Fruit fly (Drosophila melanogaster) whole organism, embryonic: ENCODE measurements around the gene CG1628.
A peak's percentile ranks its signal among the peaks of the same experiment; 100 is the strongest.

ENCODE experiments used
- ATbp ChIP-seq: fragments of 200-800 bp; sonication (Bioruptor generic); optimal IDR thresholded peaks from 2 replicates; lab custom pipeline; 2017; ENCODE audit warnings: missing biosample characterization, mild to moderate bottlenecking, missing genetic modification characterization, missing genetic modification reagents
- Antp ChIP-seq: fragments of 200-800 bp; sonication (Bioruptor generic); optimal IDR thresholded peaks from 3 replicates; lab custom pipeline; 2016; ENCODE audit warnings: missing biosample characterization, missing genetic modification characterization
- BEAF-32 ChIP-seq: fragments of 200-800 bp; sonication (Bioruptor generic); optimal IDR thresholded peaks from 3 replicates; lab custom pipeline; 2017; ENCODE audit warnings: missing biosample characterization, missing genetic modification characterization, mild to moderate bottlenecking, moderate library complexity, missing genetic modification reagents
- CG10462 ChIP-seq: fragments of 200-800 bp; sonication (Bioruptor generic); optimal IDR thresholded peaks from 2 replicates; lab custom pipeline; 2016; ENCODE audit warnings: missing biosample characterization, missing genetic modification characterization
- CG11093 ChIP-seq: fragments of 200-800 bp; sonication (Bioruptor generic); IDR thresholded peaks from 3 replicates; pipeline ENCODE4 v1.3.6; 2022; ENCODE audit warnings: missing biosample characterization, missing genetic modification characterization
- CG11560 ChIP-seq: fragments of 200-800 bp; sonication (Bioruptor generic); IDR thresholded peaks from 3 replicates; pipeline ENCODE4 v1.3.6; 2022; ENCODE audit warnings: missing biosample characterization, missing genetic modification characterization
- CG12236 ChIP-seq: fragments of 200-800 bp; sonication (Bioruptor generic); optimal IDR thresholded peaks from 2 replicates; lab custom pipeline; 2016; ENCODE audit warnings: missing biosample characterization, missing genetic modification characterization
- CG17385 ChIP-seq: fragments of 200-800 bp; sonication (Bioruptor generic); optimal IDR thresholded peaks from 3 replicates; lab custom pipeline; 2018; ENCODE audit warnings: missing biosample characterization, mild to moderate bottlenecking, missing genetic modification characterization
- CG1832 ChIP-seq: fragments of 200-800 bp; sonication (Bioruptor generic); optimal IDR thresholded peaks from 2 replicates; lab custom pipeline; 2017; ENCODE audit warnings: missing biosample characterization, mild to moderate bottlenecking, missing genetic modification characterization, inconsistent platforms
- CG2116 ChIP-seq: fragments of 200-800 bp; sonication (Bioruptor generic); optimal IDR thresholded peaks from 3 replicates; lab custom pipeline; 2018; ENCODE audit warnings: missing biosample characterization, mild to moderate bottlenecking, missing genetic modification characterization
- CG2712 ChIP-seq: fragments of 200-800 bp; optimal IDR thresholded peaks from 3 replicates; lab custom pipeline; 2019; ENCODE audit warnings: missing biosample characterization, mild to moderate bottlenecking, missing genetic modification characterization, moderate library complexity
- CG2875 ChIP-seq: fragments of 200-800 bp; sonication (Bioruptor generic); optimal IDR thresholded peaks from 2 replicates; lab custom pipeline; 2017; ENCODE audit warnings: missing biosample characterization, mild to moderate bottlenecking, missing genetic modification characterization, missing genetic modification reagents
- CG30020 ChIP-seq: fragments of 200-800 bp; optimal IDR thresholded peaks from 2 replicates; lab custom pipeline; 2019; ENCODE audit warnings: missing biosample characterization, mild to moderate bottlenecking, missing genetic modification characterization, moderate library complexity
- CG3281 ChIP-seq: fragments of 200-800 bp; sonication (Bioruptor generic); optimal IDR thresholded peaks from 3 replicates; lab custom pipeline; 2017; ENCODE audit warnings: missing biosample characterization, mild to moderate bottlenecking, missing genetic modification characterization
- CG33213 ChIP-seq: fragments of 200-800 bp; sonication (Bioruptor generic); optimal IDR thresholded peaks from 3 replicates; lab custom pipeline; 2016; ENCODE audit warnings: missing biosample characterization, missing genetic modification characterization
- CG34376 ChIP-seq: fragments of 200-800 bp; sonication (Bioruptor generic); optimal IDR thresholded peaks from 2 replicates; lab custom pipeline; 2018; ENCODE audit warnings: missing biosample characterization, mild to moderate bottlenecking, missing genetic modification characterization
- CG3847 ChIP-seq: fragments of 200-800 bp; sonication (Bioruptor generic); IDR thresholded peaks from 2 replicates; pipeline ENCODE4 v1.3.6; 2022; ENCODE audit warnings: missing biosample characterization, missing genetic modification characterization
- CG4404 ChIP-seq: fragments of 200-800 bp; sonication (Bioruptor generic); IDR thresholded peaks from 2 replicates; pipeline ENCODE4 v1.3.6; 2022; ENCODE audit warnings: missing biosample characterization, missing genetic modification characterization
- CG4820 ChIP-seq: fragments of 200-800 bp; sonication (Bioruptor generic); optimal IDR thresholded peaks from 3 replicates; lab custom pipeline; 2016; ENCODE audit warnings: missing biosample characterization, missing genetic modification characterization
- CG5953 ChIP-seq: fragments of 200-800 bp; sonication (Bioruptor generic); IDR thresholded peaks from 2 replicates; pipeline ENCODE4 v1.3.6; 2022; ENCODE audit warnings: missing biosample characterization, missing genetic modification characterization
- D ChIP-seq, 2 experiments: fragments of 200-800 bp in 1 of 2; fragments of >200 bp in 1 of 2; sonication (Bioruptor generic) in 1 of 2; optimal IDR thresholded peaks; 2 replicates in 1 of 2; 3 replicates in 1 of 2; lab custom pipeline; 2017; ENCODE audit warnings: mild to moderate bottlenecking in 1 of 2, missing biosample characterization in 1 of 2, missing genetic modification characterization in 1 of 2, missing genetic modification reagents in 1 of 2
- Deaf1 ChIP-seq: fragments of 200-800 bp; optimal IDR thresholded peaks from 3 replicates; lab custom pipeline; 2019; ENCODE audit warnings: missing biosample characterization, mild to moderate bottlenecking, missing genetic modification characterization, moderate library complexity
- Dek ChIP-seq: fragments of 200-800 bp; sonication (Bioruptor generic); optimal IDR thresholded peaks from 3 replicates; lab custom pipeline; 2019; ENCODE audit warnings: missing biosample characterization, mild to moderate bottlenecking, missing genetic modification characterization, moderate library complexity
- Eip74EF ChIP-seq, 2 experiments: fragments of 200-800 bp in 1 of 2; fragments of >200 bp in 1 of 2; sonication (Bioruptor generic) in 1 of 2; optimal IDR thresholded peaks; 2 replicates each; lab custom pipeline; 2017 to 2019; ENCODE audit warnings: missing biosample characterization in 2 of 2, missing genetic modification characterization in 2 of 2, mild to moderate bottlenecking in 1 of 2, moderate library complexity in 1 of 2
- Elba2 ChIP-seq: fragments of 200-800 bp; sonication (Bioruptor generic); optimal IDR thresholded peaks from 3 replicates; lab custom pipeline; 2016; ENCODE audit warnings: missing biosample characterization, missing genetic modification characterization
- Gsc ChIP-seq: fragments of 200-800 bp; sonication (Bioruptor generic); IDR thresholded peaks from 2 replicates; pipeline ENCODE4 v1.3.6; 2022; ENCODE audit warnings: missing biosample characterization, missing genetic modification characterization
- HHEX ChIP-seq: fragments of 200-800 bp; sonication (Bioruptor generic); optimal IDR thresholded peaks from 3 replicates; lab custom pipeline; 2017; ENCODE audit warnings: missing biosample characterization, mild to moderate bottlenecking, missing genetic modification characterization, missing genetic modification reagents
- Hsf ChIP-seq: fragments of 200-800 bp; sonication (Bioruptor generic); optimal IDR thresholded peaks from 3 replicates; lab custom pipeline; 2016; ENCODE audit warnings: missing biosample characterization, missing genetic modification characterization
- Lhr ChIP-seq: fragments of 200-800 bp; sonication (Bioruptor generic); optimal IDR thresholded peaks from 3 replicates; lab custom pipeline; 2017; ENCODE audit warnings: mild to moderate bottlenecking, missing biosample characterization, missing genetic modification reagents, missing genetic modification characterization
- Max ChIP-seq: fragments of 200-800 bp; sonication (Bioruptor generic); optimal IDR thresholded peaks from 2 replicates; lab custom pipeline; 2016; ENCODE audit warnings: missing biosample characterization, mild to moderate bottlenecking, missing genetic modification characterization
- Meics ChIP-seq: fragments of 200-800 bp; sonication (Bioruptor generic); optimal IDR thresholded peaks from 2 replicates; lab custom pipeline; 2017; ENCODE audit warnings: missing biosample characterization, mild to moderate bottlenecking, missing genetic modification characterization
- Mes4 ChIP-seq: fragments of 200-800 bp; sonication (Bioruptor generic); optimal IDR thresholded peaks from 2 replicates; lab custom pipeline; 2016; ENCODE audit warnings: missing biosample characterization, missing genetic modification characterization
- Nf-YC ChIP-seq: fragments of 200-800 bp; optimal IDR thresholded peaks from 3 replicates; lab custom pipeline; 2019; ENCODE audit warnings: missing biosample characterization, mild to moderate bottlenecking, missing genetic modification characterization, moderate library complexity
- NfI ChIP-seq: fragments of 200-800 bp; sonication (Bioruptor generic); optimal IDR thresholded peaks from 3 replicates; lab custom pipeline; 2018; ENCODE audit warnings: missing biosample characterization, mild to moderate bottlenecking, missing genetic modification characterization, moderate library complexity
- Side ChIP-seq: fragments of 200-800 bp; sonication (Bioruptor generic); optimal IDR thresholded peaks from 2 replicates; lab custom pipeline; 2016; ENCODE audit warnings: missing biosample characterization, missing genetic modification characterization
- Six4 ChIP-seq: fragments of 200-800 bp; sonication (Bioruptor generic); optimal IDR thresholded peaks from 2 replicates; lab custom pipeline; 2016; ENCODE audit warnings: missing biosample characterization, missing genetic modification characterization
- Tbp ChIP-seq: fragments of >200 bp; optimal IDR thresholded peaks from 2 replicates; lab custom pipeline; 2018; ENCODE audit warnings: missing biosample characterization, missing genetic modification characterization
- abd-A ChIP-seq: fragments of 200-800 bp; sonication (Bioruptor generic); optimal IDR thresholded peaks from 3 replicates; lab custom pipeline; 2019; ENCODE audit warnings: missing biosample characterization, mild to moderate bottlenecking, missing genetic modification characterization, moderate library complexity
- bab2 ChIP-seq: fragments of 200-800 bp; sonication (Bioruptor generic); optimal IDR thresholded peaks from 2 replicates; lab custom pipeline; 2016; ENCODE audit warnings: missing biosample characterization, missing genetic modification characterization
- chn ChIP-seq: fragments of 200-800 bp; sonication (Bioruptor generic); optimal IDR thresholded peaks from 2 replicates; lab custom pipeline; 2016; ENCODE audit warnings: missing biosample characterization, missing genetic modification characterization
- dmrt11E ChIP-seq: fragments of 200-800 bp; sonication (Bioruptor generic); optimal IDR thresholded peaks from 3 replicates; lab custom pipeline; 2018; ENCODE audit warnings: missing biosample characterization, mild to moderate bottlenecking, missing genetic modification characterization, moderate library complexity
- grau ChIP-seq: fragments of 200-800 bp; optimal IDR thresholded peaks from 3 replicates; lab custom pipeline; 2019; ENCODE audit warnings: missing biosample characterization, mild to moderate bottlenecking, missing genetic modification characterization, moderate library complexity
- jing ChIP-seq: fragments of 200-800 bp; sonication (Bioruptor generic); optimal IDR thresholded peaks from 2 replicates; lab custom pipeline; 2018; ENCODE audit warnings: missing biosample characterization, mild to moderate bottlenecking, missing genetic modification characterization
- lmd ChIP-seq: fragments of 200-800 bp; sonication (Bioruptor generic); IDR thresholded peaks from 2 replicates; pipeline ENCODE4 v1.3.6; 2022; ENCODE audit warnings: missing biosample characterization, missing genetic modification characterization
- pho ChIP-seq: fragments of 200-800 bp; sonication (Bioruptor generic); optimal IDR thresholded peaks from 2 replicates; lab custom pipeline; 2016; ENCODE audit warnings: missing biosample characterization, missing genetic modification characterization
- scrt ChIP-seq: fragments of 200-800 bp; sonication (Bioruptor generic); optimal IDR thresholded peaks from 2 replicates; lab custom pipeline; 2018; ENCODE audit warnings: missing biosample characterization, mild to moderate bottlenecking, missing genetic modification characterization, moderate library complexity
- slou ChIP-seq: fragments of 200-800 bp; sonication (Bioruptor generic); optimal IDR thresholded peaks from 3 replicates; lab custom pipeline; 2016; ENCODE audit warnings: missing biosample characterization, missing genetic modification characterization
- sob ChIP-seq: fragments of 200-800 bp; sonication (Bioruptor generic); IDR thresholded peaks from 2 replicates; pipeline ENCODE4 v1.3.6; 2022; ENCODE audit warnings: missing biosample characterization, missing genetic modification characterization
- unpg ChIP-seq: fragments of 200-800 bp; sonication (Bioruptor generic); optimal IDR thresholded peaks from 3 replicates; lab custom pipeline; 2018; ENCODE audit warnings: missing biosample characterization, mild to moderate bottlenecking, missing genetic modification characterization, moderate library complexity
- zen2 ChIP-seq: fragments of 200-800 bp; sonication (Bioruptor generic); IDR thresholded peaks from 3 replicates; pipeline ENCODE4 v1.3.6; 2022; ENCODE audit warnings: missing biosample characterization, missing genetic modification characterization; ENCODE audit not compliant: partially characterized antibody

CG1628 gene

dm6 chrX:10628874-10629273, 26.4 kb upstream of the CG1628 start (continued):
- TF ChIP-seq Nf-YC (tag; lab: Kevin White, UChicago), result no peak
- peak; percentile 37 for TF ChIP-seq pho (GFP tag; lab: Kevin White, UChicago)
- no peak for TF ChIP-seq CG5953 (GFP tag; lab: Robert Waterston, UW)
- peak; percentile 1 for TF ChIP-seq CG4820 (GFP tag; lab: Kevin White, UChicago)
- TF ChIP-seq scrt (GFP tag; lab: Kevin White, UChicago), result peak; percentile 28
- peak; percentile 33 for TF ChIP-seq HHEX (GFP tag; lab: Kevin White, UChicago)
- TF ChIP-seq CG12236, result no peak
- TF ChIP-seq abd-A (tag; lab: Kevin White, UChicago), result no peak
- peak; percentile 71 for TF ChIP-seq Meics (GFP tag; lab: Kevin White, UChicago)
- TF ChIP-seq CG2875 (GFP tag; lab: Kevin White, UChicago), result no peak
- TF ChIP-seq Deaf1, result no peak
- TF ChIP-seq ATbp (GFP tag; lab: Kevin White, UChicago), result no peak
- TF ChIP-seq BEAF-32, result no peak
- no peak for TF ChIP-seq CG34376
- TF ChIP-seq CG30020, result no peak
- no peak for TF ChIP-seq sob
- TF ChIP-seq CG3847 (GFP tag; lab: Robert Waterston, UW), result 0 out of 2 replicates have a peak, but pooled peaks have one; percentile 18
- TF ChIP-seq Six4 (GFP tag; lab: Kevin White, UChicago), result peak; percentile 4
- peak; percentile 61 for TF ChIP-seq Hsf (GFP tag; lab: Kevin White, UChicago)
- peak; percentile 30 for TF ChIP-seq NfI (GFP tag; lab: Kevin White, UChicago)
- TF ChIP-seq Side (GFP tag; lab: Kevin White, UChicago), result peak; percentile 10
- TF ChIP-seq dmrt11E (tag; lab: Kevin White, UChicago), result peak; percentile 50
- no peak for TF ChIP-seq CG11093
- no peak for TF ChIP-seq jing (GFP tag; lab: Kevin White, UChicago)
- TF ChIP-seq zen2 (GFP tag; lab: Robert Waterston, UW), result no peak
- no peak for TF ChIP-seq Elba2 (GFP tag; lab: Kevin White, UChicago)
- no peak for TF ChIP-seq CG10462 (GFP tag; lab: Kevin White, UChicago)
- peak; percentile 41 for TF ChIP-seq Dek (tag; lab: Kevin White, UChicago)
- peak; percentile 43 for TF ChIP-seq CG2712 (tag; lab: Kevin White, UChicago)
- TF ChIP-seq bab2, result peak; percentile 30
- TF ChIP-seq Mes4 (GFP tag; lab: Kevin White, UChicago), result no peak
- TF ChIP-seq Max (GFP tag; lab: Kevin White, UChicago), result peak; percentile 42
- no peak for TF ChIP-seq Antp (GFP tag; lab: Kevin White, UChicago)
- no peak for TF ChIP-seq Gsc (GFP tag; lab: Robert Waterston, UW)
- no peak for TF ChIP-seq CG33213
- TF ChIP-seq Lhr (GFP tag; lab: Kevin White, UChicago), result no peak
- peak; percentile 3 for TF ChIP-seq CG2116 (GFP tag; lab: Kevin White, UChicago)
- TF ChIP-seq slou (GFP tag; lab: Kevin White, UChicago), result no peak
- peak in 1 of 2 experiments; percentile 14 for TF ChIP-seq Eip74EF (GFP tag; optimal IDR thresholded peaks at IDR 0.05; lab: Kevin White, UChicago)
- TF ChIP-seq CG1832 (GFP tag; lab: Kevin White, UChicago), result no peak
- no peak for TF ChIP-seq CG4404 (GFP tag; lab: Robert Waterston, UW)
- peak; percentile 27; the same call in 1 of the 2 replicates for TF ChIP-seq lmd (GFP tag; lab: Robert Waterston, UW)
- peak; percentile 62 for TF ChIP-seq CG3281 (GFP tag; lab: Kevin White, UChicago)
- peak; percentile 51 for TF ChIP-seq unpg (GFP tag; lab: Kevin White, UChicago)
- TF ChIP-seq D (optimal IDR thresholded peaks at IDR 0.05; lab: Kevin White, UChicago), result no peak
- TF ChIP-seq D (GFP tag; optimal IDR thresholded peaks at IDR 0.05; lab: Kevin White, UChicago), result no peak
- peak; percentile 1 for TF ChIP-seq chn (GFP tag; lab: Kevin White, UChicago)
- TF ChIP-seq Tbp (GFP tag; lab: Kevin White, UChicago), result no peak
- TF ChIP-seq CG11560 (tag; lab: Robert Waterston, UW), result no peak
- TF ChIP-seq grau (tag; lab: Kevin White, UChicago), result peak; percentile 59
- peak; percentile 42 for TF ChIP-seq CG17385
